Fruit fly (Drosophila melanogaster) whole organism, adult: ENCODE measurements around the gene CG31406.

Experiments
- CG11617 ChIP-seq: fragments of 200-800 bp; sonication (Bioruptor generic); optimal IDR thresholded peaks from 2 replicates; lab custom pipeline; 2017; ENCODE audit warnings: mild to moderate bottlenecking, missing biosample characterization, missing genetic modification reagents, missing genetic modification characterization
- CG1620 ChIP-seq: fragments of 200-800 bp; sonication (Bioruptor generic); optimal IDR thresholded peaks from 2 replicates; lab custom pipeline; 2016; ENCODE audit warnings: missing biosample characterization, missing genetic modification characterization
- CG7045 ChIP-seq: fragments of 200-800 bp; sonication (Bioruptor generic); optimal IDR thresholded peaks from 2 replicates; lab custom pipeline; 2017; ENCODE audit warnings: missing biosample characterization, mild to moderate bottlenecking, missing genetic modification characterization
- Clk ChIP-seq: fragments of 200-800 bp; sonication (Bioruptor generic); optimal IDR thresholded peaks from 2 replicates; lab custom pipeline; 2017; ENCODE audit warnings: missing biosample characterization, missing genetic modification characterization
- Crg-1 ChIP-seq: fragments of 200-800 bp; sonication (Bioruptor generic); optimal IDR thresholded peaks from 2 replicates; lab custom pipeline; 2016; ENCODE audit warnings: missing biosample characterization, missing genetic modification characterization
- Hr96 ChIP-seq: fragments of 200-800 bp; sonication (Bioruptor generic); optimal IDR thresholded peaks from 2 replicates; lab custom pipeline; 2016; ENCODE audit warnings: missing biosample characterization, missing genetic modification characterization
- Mnt ChIP-seq: fragments of 200-800 bp; sonication (Bioruptor generic); optimal IDR thresholded peaks from 2 replicates; lab custom pipeline; 2016; ENCODE audit warnings: missing biosample characterization, mild to moderate bottlenecking, missing genetic modification characterization
- bab1 ChIP-seq: fragments of 200-800 bp; sonication (Bioruptor generic); optimal IDR thresholded peaks from 3 replicates; lab custom pipeline; 2019; ENCODE audit warnings: missing biosample characterization, mild to moderate bottlenecking, missing genetic modification characterization, moderate library complexity
- kay ChIP-seq: fragments of 200-800 bp; sonication (Bioruptor generic); peaks from one replicate; lab custom pipeline; 2016; ENCODE audit warnings: missing biosample characterization, missing genetic modification characterization, borderline replicate concordance
- ovo ChIP-seq: fragments of 200-800 bp; sonication (Bioruptor generic); optimal IDR thresholded peaks from 2 replicates; lab custom pipeline; 2016; ENCODE audit warnings: missing biosample characterization, missing genetic modification characterization
- tj ChIP-seq: fragments of 200-800 bp; sonication (Bioruptor generic); optimal IDR thresholded peaks from 3 replicates; lab custom pipeline; 2017; ENCODE audit warnings: missing biosample characterization, mild to moderate bottlenecking, missing genetic modification characterization, moderate library complexity

DNA sequence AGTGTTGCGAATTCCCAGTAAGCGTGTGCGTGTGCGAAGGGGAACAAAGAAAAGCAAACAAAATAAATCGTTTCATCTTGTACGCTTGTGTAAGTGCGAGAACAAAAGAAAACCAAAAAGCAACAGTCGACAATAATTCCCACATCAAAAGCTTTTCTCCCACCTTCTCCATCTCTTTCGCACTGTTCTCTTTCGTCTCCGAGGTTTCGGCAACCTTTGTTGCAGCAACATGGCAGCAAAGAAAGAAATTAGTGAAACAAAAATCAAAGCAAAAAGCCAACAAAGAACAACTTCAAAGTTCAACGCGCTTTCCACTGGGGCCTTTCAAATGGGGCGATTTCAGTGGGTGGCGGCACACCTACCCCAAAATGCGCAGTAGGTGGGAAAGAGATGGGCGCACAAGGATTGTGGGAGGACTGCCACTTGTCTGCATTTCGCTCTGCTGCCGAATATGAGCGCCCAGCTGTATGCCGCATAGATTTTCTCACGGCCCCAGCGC lies 3.4 kb downstream of the CG31406 start:
- TF ChIP-seq kay (GFP tag; lab: Kevin White, UChicago) (no peak), Crg-1 (GFP tag; lab: Kevin White, UChicago) (no peak), Hr96 (GFP tag; lab: Kevin White, UChicago) (no peak), CG11617 (no peak), Clk (GFP tag; lab: Kevin White, UChicago) (no peak), tj (GFP tag; lab: Kevin White, UChicago) (peak; percentile 92), ovo (GFP tag; lab: Kevin White, UChicago) (no peak), CG7045 (no peak), bab1 (GFP tag; lab: Kevin White, UChicago) (no peak), Mnt (GFP tag; lab: Kevin White, UChicago) (no peak), CG1620 (GFP tag; lab: Kevin White, UChicago) (no peak)
